Fruit fly (Drosophila melanogaster): ENCODE data around the gene CG42588.

CG42588 gene

DNA sequence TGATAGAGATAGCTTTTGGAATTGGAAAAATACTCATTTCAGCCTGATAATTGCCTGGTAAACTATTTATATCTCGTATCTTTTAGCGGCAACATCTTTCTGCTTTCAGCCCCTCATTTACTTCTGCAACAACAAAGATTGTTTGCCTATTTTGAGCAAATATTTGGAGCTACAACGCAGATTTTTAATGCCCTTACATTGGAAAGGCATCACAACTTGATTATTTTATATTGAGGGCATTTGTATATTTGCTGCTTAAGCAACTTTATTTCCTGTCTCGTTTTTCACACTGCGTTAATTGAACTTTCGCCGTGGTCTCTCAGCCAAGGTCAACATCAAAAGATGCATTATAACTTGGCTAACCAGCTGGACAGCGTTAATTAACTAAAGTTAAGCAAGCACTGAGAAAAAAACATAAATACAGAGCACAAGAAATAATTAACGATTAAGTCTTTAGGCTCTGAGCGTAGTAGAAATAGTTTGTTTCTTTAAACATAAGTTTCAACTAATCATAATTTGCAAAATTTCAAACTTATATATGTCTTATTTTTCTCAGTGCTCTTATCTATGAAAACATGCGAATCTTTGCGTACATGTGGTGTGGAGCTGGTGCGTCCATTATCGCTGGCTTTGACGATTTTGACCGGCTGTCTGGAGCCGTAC, 17.4 kb downstream of the CG42588 start (continued):
- TF ChIP-seq CG17385 (GFP tag; optimal IDR thresholded peaks at IDR 0.05) (peak; percentile 33), Gug (GFP tag; IDR thresholded peaks at IDR 0.05) (no peak), Antp (GFP tag; optimal IDR thresholded peaks at IDR 0.05) (peak; percentile 37), row (GFP tag; IDR thresholded peaks at IDR 0.05) (peak; percentile 55), pfk (GFP tag; optimal IDR thresholded peaks at IDR 0.05) (no peak), Chrac-16 (GFP tag; optimal IDR thresholded peaks at IDR 0.05) (peak; percentile 30), fd96Cb (tag; optimal IDR thresholded peaks at IDR 0.05) (peak; percentile 13), CG3726 (GFP tag; IDR thresholded peaks at IDR 0.05) (no peak), pzg (GFP tag; optimal IDR thresholded peaks at IDR 0.05) (no peak), CG18619 (GFP tag; optimal IDR thresholded peaks at IDR 0.05) (peak; percentile 58), CG18599 (GFP tag; optimal IDR thresholded peaks at IDR 0.05) (peak; percentile 36), Awh (GFP tag; IDR thresholded peaks at IDR 0.05) (peak; percentile 43; the same call in 1 of the 2 replicates), bbx (GFP tag; IDR thresholded peaks at IDR 0.05; ENCODE audit: partially characterized antibody) (no peak), CG8924 (tag; optimal IDR thresholded peaks at IDR 0.05) (peak; percentile 32), CG16779 (GFP tag; IDR thresholded peaks at IDR 0.05) (no peak), CG10321 (GFP tag; IDR thresholded peaks at IDR 0.05) (no peak), tin (GFP tag; optimal IDR thresholded peaks at IDR 0.05) (peak; percentile 10), CoRest (tag; optimal IDR thresholded peaks at IDR 0.05) (peak; percentile 58), CG4820 (GFP tag; optimal IDR thresholded peaks at IDR 0.05) (peak; percentile 22), CG4730 (GFP tag; IDR thresholded peaks at IDR 0.05) (peak; percentile 16; the same call in 1 of the 2 replicates), NfI (GFP tag; optimal IDR thresholded peaks at IDR 0.05) (peak; percentile 51), disco-r (GFP tag; optimal IDR thresholded peaks at IDR 0.05) (no peak), Atf-2 (GFP tag; optimal IDR thresholded peaks at IDR 0.05) (peak; percentile 35), slbo (GFP tag; IDR thresholded peaks at IDR 0.05) (peak; percentile 77), sens (GFP tag) (peak; percentile 81), ems (GFP tag; optimal IDR thresholded peaks at IDR 0.05) (no peak), CG6683 (GFP tag; optimal IDR thresholded peaks at IDR 0.05) (no peak), cwo (GFP tag; optimal IDR thresholded peaks at IDR 0.05) (peak; percentile 39), CG11085 (GFP tag; IDR thresholded peaks at IDR 0.05) (no peak), nmo (GFP tag; optimal IDR thresholded peaks at IDR 0.05) (peak; percentile 53), jing (GFP tag; optimal IDR thresholded peaks at IDR 0.05) (peak; percentile 8), CG3281 (GFP tag; optimal IDR thresholded peaks at IDR 0.05) (peak; percentile 53), CG17186 (GFP tag; optimal IDR thresholded peaks at IDR 0.05) (no peak), ap (GFP tag; IDR thresholded peaks at IDR 0.05) (no peak), CG2678 (tag; optimal IDR thresholded peaks at IDR 0.05) (peak; percentile 66), CG14710 (tag; optimal IDR thresholded peaks at IDR 0.05) (no peak), CG15269 (tag; optimal IDR thresholded peaks at IDR 0.05) (peak; percentile 70), CG13287 (GFP tag; IDR thresholded peaks at IDR 0.05; ENCODE audit: partially characterized antibody) (no peak), z (GFP tag; IDR thresholded peaks at IDR 0.05) (no peak), nau (GFP tag; optimal IDR thresholded peaks at IDR 0.05) (peak; percentile 44), CTCF (GFP tag; optimal IDR thresholded peaks at IDR 0.05) (no peak), vvl (GFP tag; IDR thresholded peaks at IDR 0.05) (peak; percentile 69), CG9817 (tag; optimal IDR thresholded peaks at IDR 0.05) (peak; percentile 46), CG33557 (GFP tag; optimal IDR thresholded peaks at IDR 0.05) (no peak), CG43689 (GFP tag; IDR thresholded peaks at IDR 0.05) (no peak), stc (GFP tag; IDR thresholded peaks at IDR 0.05) (0 out of 2 replicates have a peak, but pooled peaks have one; percentile 49), CG34376 (GFP tag; optimal IDR thresholded peaks at IDR 0.05) (no peak), zf30C (GFP tag; optimal IDR thresholded peaks at IDR 0.05) (no peak), YL-1 (GFP tag; optimal IDR thresholded peaks at IDR 0.05) (no peak), CG18262 (tag; optimal IDR thresholded peaks at IDR 0.05) (peak; percentile 43)
